Fruit fly (Drosophila melanogaster) whole organism, prepupa: ENCODE data around the gene CG34437.
A peak's percentile ranks its signal among the peaks of the same experiment; 100 is the strongest.

ENCODE experiments used
- Blimp-1 ChIP-seq: fragments of 200-800 bp; sonication (Bioruptor generic); optimal IDR thresholded peaks from 3 replicates; lab custom pipeline; 2017; ENCODE audit warnings: missing biosample characterization, missing genetic modification characterization, mild to moderate bottlenecking, moderate library complexity, missing genetic modification reagents
- CG10669 ChIP-seq: fragments of 200-800 bp; sonication (Bioruptor generic); optimal IDR thresholded peaks from 3 replicates; lab custom pipeline; 2018; ENCODE audit warnings: missing biosample characterization, mild to moderate bottlenecking, missing genetic modification characterization, moderate library complexity
- CG15336 ChIP-seq: fragments of 200-800 bp; sonication (Bioruptor generic); IDR thresholded peaks from 2 replicates; pipeline ENCODE4 v1.3.6; 2022; ENCODE audit warnings: missing biosample characterization, missing genetic modification characterization
- CG32006 ChIP-seq: fragments of 200-800 bp; sonication (Bioruptor generic); optimal IDR thresholded peaks from 3 replicates; lab custom pipeline; 2017; ENCODE audit warnings: missing biosample characterization, mild to moderate bottlenecking, missing genetic modification characterization
- CG34406 ChIP-seq: fragments of 200-800 bp; sonication (Bioruptor generic); optimal IDR thresholded peaks from 3 replicates; lab custom pipeline; 2016; ENCODE audit warnings: missing biosample characterization, missing genetic modification characterization
- CG6854 ChIP-seq: fragments of 200-800 bp; sonication (Bioruptor generic); optimal IDR thresholded peaks from 2 replicates; lab custom pipeline; 2017; ENCODE audit warnings: missing biosample characterization, mild to moderate bottlenecking, missing genetic modification characterization
- CG7368 ChIP-seq: fragments of 200-800 bp; sonication (Bioruptor generic); optimal IDR thresholded peaks from 3 replicates; lab custom pipeline; 2016; ENCODE audit warnings: missing biosample characterization, missing genetic modification characterization
- Eip78C ChIP-seq: fragments of 200-800 bp; sonication (Bioruptor generic); peaks from one replicate; lab custom pipeline; 2016; ENCODE audit warnings: missing biosample characterization, missing genetic modification characterization
- Ets96B ChIP-seq: fragments of 200-800 bp; optimal IDR thresholded peaks from 2 replicates; lab custom pipeline; 2019; ENCODE audit warnings: missing biosample characterization, mild to moderate bottlenecking, missing genetic modification characterization, moderate library complexity
- Lpt ChIP-seq: fragments of 200-800 bp; sonication (Bioruptor generic); optimal IDR thresholded peaks from 3 replicates; lab custom pipeline; 2016; ENCODE audit warnings: missing biosample characterization, missing genetic modification characterization
- Sox15 ChIP-seq: fragments of 200-800 bp; sonication (Bioruptor generic); optimal IDR thresholded peaks from 3 replicates; lab custom pipeline; 2016; ENCODE audit warnings: missing biosample characterization, missing genetic modification characterization
- achi ChIP-seq: fragments of 200-800 bp; sonication (Bioruptor generic); optimal IDR thresholded peaks from 3 replicates; lab custom pipeline; 2016; ENCODE audit warnings: missing biosample characterization, missing genetic modification characterization
- fd85E ChIP-seq: fragments of 200-800 bp; sonication (Bioruptor generic); optimal IDR thresholded peaks from 3 replicates; lab custom pipeline; 2016; ENCODE audit warnings: missing biosample characterization, missing genetic modification characterization

DNA sequence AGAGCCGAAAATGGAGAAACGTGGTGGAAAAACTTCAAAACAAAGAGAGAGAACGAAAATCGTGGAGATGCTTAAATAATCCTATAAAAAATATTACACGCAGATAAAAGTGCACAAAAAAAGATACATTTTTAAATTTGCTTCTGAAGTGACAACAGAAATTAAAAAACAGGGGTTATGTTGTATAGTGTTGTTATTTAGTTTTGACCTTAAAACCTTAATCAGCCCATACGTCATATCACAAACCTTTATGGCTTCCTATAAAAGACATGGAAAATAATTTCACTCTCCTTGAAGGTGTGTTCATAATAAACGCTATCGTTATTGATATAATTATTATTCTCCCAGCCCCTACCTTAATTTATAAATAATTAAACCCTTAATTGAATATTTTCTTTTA, 43.6 kb downstream of the CG34437 start:
- TF ChIP-seq Blimp-1 (GFP tag; lab: Kevin White, UChicago) (no peak), CG34406 (peak; percentile 47), Ets96B (tag; lab: Kevin White, UChicago) (peak; percentile 0), Lpt (GFP tag; lab: Kevin White, UChicago) (no peak), achi (peak; percentile 44), CG10669 (GFP tag; lab: Kevin White, UChicago) (peak; percentile 28), CG6854 (GFP tag; lab: Kevin White, UChicago) (no peak), CG32006 (GFP tag; lab: Kevin White, UChicago) (peak; percentile 38), fd85E (GFP tag; lab: Kevin White, UChicago) (no peak), CG15336 (GFP tag; lab: Robert Waterston, UW) (no peak), Eip78C (GFP tag; lab: Kevin White, UChicago) (peak; percentile 92), Sox15 (GFP tag; lab: Kevin White, UChicago) (peak; percentile 36), CG7368 (GFP tag; lab: Kevin White, UChicago) (no peak)
